Fruit fly (Drosophila melanogaster) whole organism, embryonic: Measurements from ENCODE around the gene mRpS10.

Source experiments
- Asciz ChIP-seq: fragments of 200-800 bp; sonication (Bioruptor generic); optimal IDR thresholded peaks from 2 replicates; lab custom pipeline; 2017; ENCODE audit warnings: missing biosample characterization, mild to moderate bottlenecking, missing genetic modification characterization, missing genetic modification reagents
- Atf3 ChIP-seq: fragments of 200-800 bp; sonication (Bioruptor generic); optimal IDR thresholded peaks from 3 replicates; lab custom pipeline; 2016; ENCODE audit warnings: missing biosample characterization, missing genetic modification characterization
- Awh ChIP-seq: fragments of 200-800 bp; sonication (Bioruptor generic); IDR thresholded peaks from 2 replicates; pipeline ENCODE4, ENCODE4 v1.3.6; 2022; ENCODE audit warnings: missing biosample characterization, missing genetic modification characterization
- C15 ChIP-seq: fragments of 200-800 bp; sonication (Bioruptor generic); IDR thresholded peaks from 3 replicates; pipeline ENCODE4 v1.3.6; 2022; ENCODE audit warnings: missing biosample characterization, missing genetic modification characterization
- CG10321 ChIP-seq: fragments of 200-800 bp; sonication (Bioruptor generic); IDR thresholded peaks from 2 replicates; pipeline ENCODE4 v1.3.6; 2022; ENCODE audit warnings: missing biosample characterization, missing genetic modification characterization
- CG11085 ChIP-seq: fragments of 200-800 bp; sonication (Bioruptor generic); IDR thresholded peaks from 2 replicates; pipeline ENCODE4 v1.3.6; 2022; ENCODE audit warnings: missing biosample characterization, missing genetic modification characterization
- CG11247 ChIP-seq: fragments of 200-800 bp; sonication (Bioruptor generic); IDR thresholded peaks from 2 replicates; pipeline ENCODE4 v1.3.6; 2022; ENCODE audit warnings: missing biosample characterization, missing genetic modification characterization
- CG11560 ChIP-seq: fragments of 200-800 bp; sonication (Bioruptor generic); IDR thresholded peaks from 3 replicates; pipeline ENCODE4 v1.3.6; 2022; ENCODE audit warnings: missing biosample characterization, missing genetic modification characterization
- CG11723 ChIP-seq: fragments of 200-800 bp; sonication (Bioruptor generic); optimal IDR thresholded peaks from 2 replicates; lab custom pipeline; 2017; ENCODE audit warnings: missing biosample characterization, mild to moderate bottlenecking, missing genetic modification characterization
- CG18764 ChIP-seq: fragments of 200-800 bp; sonication (Bioruptor generic); optimal IDR thresholded peaks from 3 replicates; lab custom pipeline; 2016; ENCODE audit warnings: missing biosample characterization, missing genetic modification characterization
- CG30020 ChIP-seq: fragments of 200-800 bp; optimal IDR thresholded peaks from 2 replicates; lab custom pipeline; 2019; ENCODE audit warnings: missing biosample characterization, mild to moderate bottlenecking, missing genetic modification characterization, moderate library complexity
- CG30431 ChIP-seq: fragments of 200-800 bp; sonication (Bioruptor generic); optimal IDR thresholded peaks from 2 replicates; lab custom pipeline; 2017; ENCODE audit warnings: missing biosample characterization, missing genetic modification characterization
- CG3163 ChIP-seq: fragments of 200-800 bp; sonication (Bioruptor generic); optimal IDR thresholded peaks from 3 replicates; lab custom pipeline; 2016; ENCODE audit warnings: missing biosample characterization, missing genetic modification characterization
- CG32767 ChIP-seq: fragments of 200-800 bp; sonication (Bioruptor generic); IDR thresholded peaks from 2 replicates; pipeline ENCODE4 v1.3.6; 2022; ENCODE audit warnings: missing biosample characterization, missing genetic modification characterization
- CG4730 ChIP-seq: fragments of 200-800 bp; sonication (Bioruptor generic); IDR thresholded peaks from 2 replicates; pipeline ENCODE4 v1.3.6; 2022; ENCODE audit warnings: missing biosample characterization, missing genetic modification characterization
- CG6791 ChIP-seq: fragments of 200-800 bp; sonication (Bioruptor generic); IDR thresholded peaks from 3 replicates; pipeline ENCODE4 v1.3.6; 2022; ENCODE audit warnings: missing biosample characterization, missing genetic modification characterization; ENCODE audit not compliant: partially characterized antibody
- CG7745 ChIP-seq: fragments of 200-800 bp; sonication (Bioruptor generic); optimal IDR thresholded peaks from 2 replicates; lab custom pipeline; 2018; ENCODE audit warnings: missing biosample characterization, mild to moderate bottlenecking, missing genetic modification characterization, moderate library complexity
- CG8944 ChIP-seq: fragments of 200-800 bp; sonication (Bioruptor generic); optimal IDR thresholded peaks from 3 replicates; lab custom pipeline; 2016; ENCODE audit warnings: missing biosample characterization, missing genetic modification characterization
- CG9727 ChIP-seq: fragments of 200-800 bp; sonication (Bioruptor generic); optimal IDR thresholded peaks from 3 replicates; lab custom pipeline; 2017; ENCODE audit warnings: missing biosample characterization, mild to moderate bottlenecking, missing genetic modification characterization
- CG9817 ChIP-seq: fragments of 200-800 bp; sonication (Bioruptor generic); optimal IDR thresholded peaks from 2 replicates; lab custom pipeline; 2018; ENCODE audit warnings: missing biosample characterization, mild to moderate bottlenecking, missing genetic modification characterization, moderate library complexity
- CG9876 ChIP-seq: fragments of 200-800 bp; sonication (Bioruptor generic); optimal IDR thresholded peaks from 2 replicates; lab custom pipeline; 2016; ENCODE audit warnings: missing biosample characterization, missing genetic modification characterization
- D19B ChIP-seq: fragments of 200-800 bp; sonication (Bioruptor generic); optimal IDR thresholded peaks from 2 replicates; lab custom pipeline; 2017; ENCODE audit warnings: missing biosample characterization, mild to moderate bottlenecking, missing genetic modification characterization
- E2f2 ChIP-seq: fragments of 200-800 bp; sonication (Bioruptor generic); IDR thresholded peaks from 2 replicates; pipeline ENCODE4 v1.3.6; 2022; ENCODE audit warnings: missing biosample characterization, missing genetic modification characterization
- Hr78 ChIP-seq, 2 experiments: fragments of 200-800 bp in 1 of 2; fragments of >200 bp in 1 of 2; sonication (Bioruptor generic) in 1 of 2; optimal IDR thresholded peaks; 2 replicates each; lab custom pipeline; 2017 to 2019; ENCODE audit warnings: missing biosample characterization in 2 of 2, missing genetic modification characterization in 2 of 2, mild to moderate bottlenecking in 1 of 2, moderate library complexity in 1 of 2
- Meics ChIP-seq: fragments of 200-800 bp; sonication (Bioruptor generic); optimal IDR thresholded peaks from 2 replicates; lab custom pipeline; 2017; ENCODE audit warnings: missing biosample characterization, mild to moderate bottlenecking, missing genetic modification characterization
- NC2β ChIP-seq: fragments of 200-800 bp; sonication (Bioruptor generic); optimal IDR thresholded peaks from 2 replicates; lab custom pipeline; 2016; ENCODE audit warnings: missing biosample characterization, missing genetic modification characterization
- Oli ChIP-seq: fragments of 200-800 bp; sonication (Bioruptor generic); optimal IDR thresholded peaks from 2 replicates; lab custom pipeline; 2018; ENCODE audit warnings: missing biosample characterization, mild to moderate bottlenecking, missing genetic modification characterization, moderate library complexity
- Rfx ChIP-seq: fragments of 200-800 bp; sonication (Bioruptor generic); IDR thresholded peaks from 2 replicates; pipeline ENCODE4 v1.3.6; 2022; ENCODE audit warnings: missing biosample characterization, missing genetic modification characterization
- Stat92E ChIP-seq, 3 experiments: fragments of >200 bp in 2 of 3; fragments of 200-800 bp in 1 of 3; sonication (Bioruptor generic) in 1 of 3; optimal IDR thresholded peaks; 2 replicates each; lab custom pipeline; 2017 to 2019; ENCODE audit warnings: missing biosample characterization in 3 of 3, missing genetic modification characterization in 3 of 3, mild to moderate bottlenecking in 1 of 3, moderate library complexity in 1 of 3
- Xrp1 ChIP-seq: fragments of 200-800 bp; sonication (Bioruptor generic); IDR thresholded peaks from 2 replicates; pipeline ENCODE4 v1.3.6; 2022; ENCODE audit warnings: missing biosample characterization, missing genetic modification characterization
- YL-1 ChIP-seq: fragments of 200-800 bp; sonication (Bioruptor generic); optimal IDR thresholded peaks from 3 replicates; lab custom pipeline; 2017; ENCODE audit warnings: missing biosample characterization, mild to moderate bottlenecking, missing genetic modification characterization
- al ChIP-seq: fragments of 200-800 bp; sonication (Bioruptor generic); IDR thresholded peaks from 2 replicates; pipeline ENCODE4 v1.3.6; 2022; ENCODE audit warnings: missing biosample characterization, missing genetic modification characterization
- bigmax ChIP-seq: fragments of 200-800 bp; sonication (Bioruptor generic); optimal IDR thresholded peaks from 2 replicates; lab custom pipeline; 2018; ENCODE audit warnings: missing biosample characterization, mild to moderate bottlenecking, missing genetic modification characterization
- bsh ChIP-seq, 2 experiments: fragments of 200-800 bp; sonication (Bioruptor generic); optimal IDR thresholded peaks; 2 replicates each; lab custom pipeline; 2017 to 2018; ENCODE audit warnings: mild to moderate bottlenecking in 2 of 2, missing biosample characterization in 2 of 2, missing genetic modification characterization in 2 of 2, moderate library complexity in 1 of 2
- cwo ChIP-seq: fragments of 200-800 bp; sonication (Bioruptor generic); optimal IDR thresholded peaks from 3 replicates; lab custom pipeline; 2017; ENCODE audit warnings: missing biosample characterization, missing genetic modification characterization, mild to moderate bottlenecking, moderate library complexity, missing genetic modification reagents
- da ChIP-seq: fragments of 200-800 bp; sonication (Bioruptor generic); optimal IDR thresholded peaks from 2 replicates; lab custom pipeline; 2016; ENCODE audit warnings: missing biosample characterization, missing genetic modification characterization
- dysf ChIP-seq: fragments of 200-800 bp; sonication (Bioruptor generic); IDR thresholded peaks from 3 replicates; pipeline ENCODE4 v1.3.6; 2022; ENCODE audit warnings: missing biosample characterization, missing genetic modification characterization
- emc ChIP-seq: fragments of 200-800 bp; sonication (Bioruptor generic); optimal IDR thresholded peaks from 2 replicates; lab custom pipeline; 2016; ENCODE audit warnings: missing biosample characterization, missing genetic modification characterization
- ems ChIP-seq: fragments of 200-800 bp; sonication (Bioruptor generic); optimal IDR thresholded peaks from 3 replicates; lab custom pipeline; 2016; ENCODE audit warnings: missing biosample characterization, missing genetic modification characterization
- gce ChIP-seq: fragments of 200-800 bp; sonication (Bioruptor generic); IDR thresholded peaks from 3 replicates; pipeline ENCODE4 v1.3.6; 2022; ENCODE audit warnings: missing biosample characterization, missing genetic modification characterization
- grau ChIP-seq: fragments of 200-800 bp; optimal IDR thresholded peaks from 3 replicates; lab custom pipeline; 2019; ENCODE audit warnings: missing biosample characterization, mild to moderate bottlenecking, missing genetic modification characterization, moderate library complexity
- hth ChIP-seq: fragments of >200 bp; optimal IDR thresholded peaks from 2 replicates; lab custom pipeline; 2017; ENCODE audit warnings: inconsistent platforms
- jumu ChIP-seq: fragments of 200-800 bp; sonication (Bioruptor generic); optimal IDR thresholded peaks from 3 replicates; lab custom pipeline; 2016; ENCODE audit warnings: missing biosample characterization, missing genetic modification characterization
- lola ChIP-seq, 3 experiments: fragments of >200 bp in 2 of 3; fragments of 200-800 bp in 1 of 3; sonication (Bioruptor generic) in 1 of 3; optimal IDR thresholded peaks; 2 replicates each; lab custom pipeline; 2017 to 2019; ENCODE audit warnings: missing biosample characterization in 3 of 3, missing genetic modification characterization in 3 of 3, mild to moderate bottlenecking in 1 of 3, moderate library complexity in 1 of 3
- lov ChIP-seq, 2 experiments: fragments of 200-800 bp in 1 of 2; fragments of >200 bp in 1 of 2; sonication (Bioruptor generic) in 1 of 2; IDR thresholded peaks in 1 of 2; optimal IDR thresholded peaks in 1 of 2; 2 replicates in 1 of 2; 3 replicates in 1 of 2; pipeline versions ENCODE4 v1.3.6 to Lab custom; 2017 to 2022; ENCODE audit warnings: missing biosample characterization in 1 of 2, missing genetic modification characterization in 1 of 2
- pum ChIP-seq: fragments of 200-800 bp; sonication (Bioruptor generic); optimal IDR thresholded peaks from 2 replicates; lab custom pipeline; 2016; ENCODE audit warnings: missing biosample characterization, missing genetic modification characterization
- toy ChIP-seq: fragments of 200-800 bp; sonication (Bioruptor generic); IDR thresholded peaks from 2 replicates; pipeline ENCODE4 v1.3.6; 2022; ENCODE audit warnings: missing biosample characterization, missing genetic modification characterization
- vvl ChIP-seq: fragments of 200-800 bp; sonication (Bioruptor generic); IDR thresholded peaks from 2 replicates; pipeline ENCODE4 v1.3.6; 2022; ENCODE audit warnings: missing biosample characterization, missing genetic modification characterization
- wdn ChIP-seq: fragments of 200-800 bp; sonication (Bioruptor generic); IDR thresholded peaks from 2 replicates; pipeline ENCODE4 v1.3.6; 2022; ENCODE audit warnings: missing biosample characterization, missing genetic modification characterization

The mRpS10 gene

DNA sequence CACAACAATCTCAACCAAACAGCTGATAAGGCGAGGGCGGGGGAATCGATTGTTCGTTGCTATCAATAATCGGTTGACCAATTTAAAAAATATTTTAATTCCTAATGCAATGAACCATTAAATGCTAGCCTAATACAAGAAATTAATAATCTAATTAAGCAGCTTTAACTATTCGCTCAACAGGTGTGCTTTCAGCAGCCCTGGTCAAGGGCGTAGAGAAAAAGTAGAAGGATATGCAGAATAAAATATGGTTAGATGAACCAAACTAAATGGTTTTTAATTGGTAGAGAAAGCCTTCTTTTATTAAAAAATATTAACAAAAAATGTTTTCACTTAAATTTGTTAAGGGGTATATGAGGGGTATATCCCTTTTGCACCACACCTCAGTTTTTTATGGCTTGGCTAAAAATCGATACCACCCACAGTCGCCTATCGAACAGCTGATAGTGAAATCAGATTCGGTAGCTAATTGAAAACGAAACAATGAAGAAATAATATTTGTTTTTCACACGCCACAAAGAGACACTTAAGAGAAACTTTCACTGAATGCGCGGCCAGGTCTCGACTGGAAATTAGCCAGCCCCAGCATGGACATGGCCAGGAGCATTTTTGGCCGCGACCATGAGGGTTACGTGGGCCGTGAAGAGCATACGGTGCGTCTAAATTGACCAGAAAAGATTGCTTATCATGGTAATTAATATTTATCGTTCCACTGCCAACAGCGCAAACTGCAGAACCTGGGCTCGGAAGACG is 10.5 kb upstream of the mRpS10 start, which contains the start of the genes SIDL and CG12241 (continued):
- TF ChIP-seq D19B (GFP tag; lab: Kevin White, UChicago) (peak; percentile 90), Atf3 (GFP tag; lab: Kevin White, UChicago) (peak; percentile 20), Asciz (GFP tag; lab: Kevin White, UChicago) (no peak), dysf (GFP tag; lab: Robert Waterston, UW) (peak; percentile 96), wdn (GFP tag; lab: Robert Waterston, UW) (peak; percentile 70), CG11560 (peak; percentile 85), CG32767 (no peak), Stat92E (GFP tag; optimal IDR thresholded peaks at IDR 0.05; lab: Kevin White, UChicago) (no peak), CG8944 (GFP tag; lab: Kevin White, UChicago) (peak; percentile 60), Meics (GFP tag; lab: Kevin White, UChicago) (peak; percentile 90), CG7745 (tag; lab: Kevin White, UChicago) (no peak), CG11247 (GFP tag; lab: Robert Waterston, UW) (peak; percentile 92), lov (optimal IDR thresholded peaks at IDR 0.05; lab: Kevin White, UChicago) (no peak), lov (GFP tag; IDR thresholded peaks at IDR 0.05; lab: Robert Waterston, UW) (peak; percentile 88), CG6791 (GFP tag; lab: Robert Waterston, UW) (no peak), pum (GFP tag; lab: Kevin White, UChicago) (peak; percentile 69), hth (lab: Kevin White, UChicago) (no peak), lola (GFP tag; optimal IDR thresholded peaks at IDR 0.05; lab: Kevin White, UChicago) (peak in 1 of 3 experiments; percentile 45), Oli (tag; lab: Kevin White, UChicago) (peak; percentile 33), gce (GFP tag; lab: Robert Waterston, UW) (peak; percentile 82), E2f2 (GFP tag; lab: Robert Waterston, UW) (peak; percentile 58), CG30020 (tag; lab: Kevin White, UChicago) (peak; percentile 42), CG10321 (GFP tag; lab: Robert Waterston, UW) (no peak), bigmax (GFP tag; lab: Kevin White, UChicago) (peak; percentile 36), C15 (GFP tag; lab: Robert Waterston, UW) (peak; percentile 80; the same call in 2 of the 3 replicates), grau (tag; lab: Kevin White, UChicago) (peak; percentile 57), CG4730 (GFP tag; lab: Robert Waterston, UW) (peak; percentile 92), Hr78 (GFP tag; optimal IDR thresholded peaks at IDR 0.05; lab: Kevin White, UChicago) (no peak), jumu (GFP tag; lab: Kevin White, UChicago) (peak; percentile 79), emc (peak; percentile 48), NC2β (GFP tag; lab: Kevin White, UChicago) (peak; percentile 57), Awh (GFP tag; lab: Robert Waterston, UW) (peak; percentile 88), al (GFP tag; lab: Robert Waterston, UW) (peak; percentile 94), CG3163 (GFP tag; lab: Kevin White, UChicago) (no peak), CG11085 (GFP tag; lab: Robert Waterston, UW) (peak; percentile 89), CG18764 (GFP tag; lab: Kevin White, UChicago) (peak; percentile 64), ems (GFP tag; lab: Kevin White, UChicago) (peak; percentile 84), Rfx (GFP tag; lab: Robert Waterston, UW) (peak; percentile 96), CG11723 (GFP tag; lab: Kevin White, UChicago) (no peak), cwo (GFP tag; lab: Kevin White, UChicago) (peak; percentile 78), CG9876 (no peak), bsh (GFP tag; optimal IDR thresholded peaks at IDR 0.05; lab: Kevin White, UChicago) (peak in 1 of 2 experiments; percentile 44), toy (peak; percentile 77), da (GFP tag; lab: Kevin White, UChicago) (no peak), vvl (GFP tag; lab: Robert Waterston, UW) (peak; percentile 96), CG9727 (GFP tag; lab: Kevin White, UChicago) (peak; percentile 90), CG9817 (tag; lab: Kevin White, UChicago) (peak; percentile 71), CG30431 (no peak), YL-1 (GFP tag; lab: Kevin White, UChicago) (peak; percentile 43), Xrp1 (GFP tag; lab: Robert Waterston, UW) (peak; percentile 89)
